Worm (Caenorhabditis elegans) whole organism, young adult: ENCODE measurements around the gene F22E5.2.

Experiments used
- C17E4.6 ChIP-seq: fragments of 200-800 bp; sonication (Bioruptor generic); IDR thresholded peaks from 2 replicates; pipeline ENCODE4 v1.3.6; 2022; ENCODE audit warnings: missing genetic modification reagents, missing genetic modification characterization, missing compliant biosample characterization
- F33H1.4 ChIP-seq: fragments of 200-800 bp; sonication (Bioruptor generic); IDR thresholded peaks from 2 replicates; pipeline ENCODE4 v1.3.6; 2022; ENCODE audit warnings: missing genetic modification reagents, missing genetic modification characterization, missing compliant biosample characterization
- F52B5.7 ChIP-seq: sonication (generic microtip); optimal IDR thresholded peaks from 2 replicates; lab custom pipeline; 2016; ENCODE audit warnings: mild to moderate bottlenecking, missing genetic modification characterization, missing compliant biosample characterization
- F55B11.4 ChIP-seq: sonication (generic microtip); optimal IDR thresholded peaks from 2 replicates; lab custom pipeline; 2016; ENCODE audit warnings: missing compliant biosample characterization, missing genetic modification characterization, borderline replicate concordance; ENCODE audit not compliant: insufficient read depth
- F57A8.1 ChIP-seq: fragments of 200-800 bp; sonication (Bioruptor generic); optimal IDR thresholded peaks from 2 replicates; lab custom pipeline; 2018; ENCODE audit warnings: mild to moderate bottlenecking, missing genetic modification characterization, moderate library complexity, missing compliant biosample characterization
- K11D2.4 ChIP-seq: fragments of 200-800 bp; sonication (Bioruptor generic); IDR thresholded peaks from 2 replicates; pipeline ENCODE4 v1.3.6; 2022; ENCODE audit warnings: missing genetic modification reagents, missing genetic modification characterization, missing compliant biosample characterization
- Y53F4B.3 ChIP-seq: fragments of 200-800 bp; sonication (Bioruptor generic); IDR thresholded peaks from 2 replicates; pipeline ENCODE4 v1.3.6; 2022; ENCODE audit warnings: missing genetic modification reagents, missing genetic modification characterization, missing compliant biosample characterization
- Y56A3A.18 ChIP-seq: fragments of 200-800 bp; sonication (Bioruptor generic); IDR thresholded peaks from 2 replicates; pipeline ENCODE4 v1.3.6; 2022; ENCODE audit warnings: missing genetic modification reagents, missing genetic modification characterization, missing compliant biosample characterization
- akir-1 ChIP-seq: fragments of 200-800 bp; sonication (Bioruptor generic); optimal IDR thresholded peaks from 2 replicates; lab custom pipeline; 2018; ENCODE audit warnings: mild to moderate bottlenecking, missing genetic modification characterization, moderate library complexity, missing compliant biosample characterization
- attf-5 ChIP-seq: fragments of 200-800 bp; sonication (Bioruptor generic); optimal IDR thresholded peaks from 2 replicates; lab custom pipeline; 2018; ENCODE audit warnings: mild to moderate bottlenecking, missing genetic modification characterization, missing compliant biosample characterization
- ceh-27 ChIP-seq: fragments of 200-800 bp; sonication (Bioruptor generic); optimal IDR thresholded peaks from 2 replicates; lab custom pipeline; 2018; ENCODE audit warnings: mild to moderate bottlenecking, missing genetic modification characterization, moderate library complexity, missing compliant biosample characterization
- die-1 ChIP-seq: sonication (generic microtip); optimal IDR thresholded peaks from 2 replicates; lab custom pipeline; 2016; ENCODE audit warnings: missing genotype, mild to moderate bottlenecking, missing genetic modification characterization, missing compliant biosample characterization
- efl-1 ChIP-seq: fragments of 150-350 bp; optimal IDR thresholded peaks from 2 replicates; lab custom pipeline; 2014; ENCODE audit warnings: missing biosample characterization, missing genetic modification reagents, missing genetic modification characterization
- egl-44 ChIP-seq: fragments of 200-800 bp; sonication (Bioruptor generic); IDR thresholded peaks from 2 replicates; pipeline ENCODE4 v1.3.6; 2022; ENCODE audit warnings: missing genetic modification reagents, missing genetic modification characterization, missing compliant biosample characterization
- egrh-3 ChIP-seq: fragments of 200-800 bp; sonication (Bioruptor generic); IDR thresholded peaks from 2 replicates; pipeline ENCODE4 v1.3.6; 2022; ENCODE audit warnings: missing genetic modification reagents, missing genetic modification characterization, missing compliant biosample characterization
- hlh-12 ChIP-seq: sonication (generic microtip); optimal IDR thresholded peaks from 2 replicates; lab custom pipeline; 2016; ENCODE audit warnings: missing genetic modification characterization, missing compliant biosample characterization
- hmg-1.2 ChIP-seq: fragments of 200-800 bp; sonication (Bioruptor generic); IDR thresholded peaks from 2 replicates; pipeline ENCODE4 v1.3.6; 2022; ENCODE audit warnings: missing genetic modification reagents, missing genetic modification characterization, missing compliant biosample characterization
- hmg-20 ChIP-seq: fragments of 200-800 bp; sonication (Bioruptor generic); IDR thresholded peaks from 2 replicates; pipeline ENCODE4 v1.3.6; 2022; ENCODE audit warnings: missing genetic modification reagents, missing genetic modification characterization, missing compliant biosample characterization
- let-526 ChIP-seq: fragments of 200-800 bp; sonication (Bioruptor generic); IDR thresholded peaks from 2 replicates; pipeline ENCODE4 v1.3.6; 2022; ENCODE audit warnings: missing genetic modification reagents, missing genetic modification characterization, missing compliant biosample characterization
- let-607 ChIP-seq, 2 experiments: fragments of 200-800 bp in 1 of 2; sonication (Bioruptor generic) in 1 of 2; sonication (generic microtip) in 1 of 2; optimal IDR thresholded peaks; 2 replicates each; lab custom pipeline; 2016 to 2018; ENCODE audit warnings: mild to moderate bottlenecking in 2 of 2, missing compliant biosample characterization in 2 of 2, missing genetic modification characterization in 2 of 2, moderate library complexity in 2 of 2, missing genotype in 1 of 2
- lin-26 ChIP-seq: fragments of 200-800 bp; sonication (Bioruptor generic); IDR thresholded peaks from 2 replicates; pipeline ENCODE4 v1.3.6; 2022; ENCODE audit warnings: missing genetic modification reagents, missing genetic modification characterization, missing compliant biosample characterization
- madf-3 ChIP-seq: fragments of 200-800 bp; sonication (Bioruptor generic); IDR thresholded peaks from 2 replicates; pipeline ENCODE4 v1.3.6; 2022; ENCODE audit warnings: missing genetic modification reagents, missing genetic modification characterization, missing compliant biosample characterization
- madf-6 ChIP-seq: fragments of 200-800 bp; sonication (Bioruptor generic); IDR thresholded peaks from 2 replicates; pipeline ENCODE4 v1.3.6; 2022; ENCODE audit warnings: missing genetic modification reagents, missing genetic modification characterization, missing compliant biosample characterization
- pha-4 ChIP-seq: fragments of 150-350 bp; sonication (generic microtip); optimal IDR thresholded peaks from 2 replicates; lab custom pipeline; 2014; ENCODE audit warnings: missing biosample characterization, missing genetic modification reagents, missing genetic modification characterization
- rec-8 ChIP-seq, 2 experiments: sonication (generic microtip); optimal IDR thresholded peaks; 2 replicates each; lab custom pipeline; 2016; ENCODE audit warnings: mild to moderate bottlenecking in 2 of 2, missing genetic modification characterization in 2 of 2, missing genetic modification reagents in 2 of 2, missing genotype in 2 of 2, missing biosample characterization in 1 of 2, missing compliant biosample characterization in 1 of 2, moderate library complexity in 1 of 2
- snpc-1.3 ChIP-seq: sonication (generic microtip); optimal IDR thresholded peaks from 2 replicates; lab custom pipeline; 2017; ENCODE audit warnings: missing genetic modification characterization, mild to moderate bottlenecking, missing compliant biosample characterization, antibody characterized with exemption, moderate library complexity, missing genotype, missing genetic modification reagents; ENCODE audit not compliant: insufficient read depth
- sptf-2 ChIP-seq: fragments of 200-800 bp; sonication (Bioruptor generic); optimal IDR thresholded peaks from 2 replicates; lab custom pipeline; 2018; ENCODE audit warnings: mild to moderate bottlenecking, missing genetic modification characterization, missing compliant biosample characterization
- xnd-1 ChIP-seq: sonication (generic microtip); optimal IDR thresholded peaks from 2 replicates; lab custom pipeline; 2016; ENCODE audit warnings: missing genotype, missing genetic modification reagents, missing genetic modification characterization, missing compliant biosample characterization

F22E5.2 gene

ce11 chrII:2677534-2678168 lies 12.5 kb downstream of the F22E5.2 start, which contains the start of gene F22E5.17 (continued):
- TF ChIP-seq xnd-1 (tag; lab: Kevin White, UChicago) (no peak), akir-1 (GFP tag; lab: Kevin White, UChicago) (no peak), K11D2.4 (GFP tag; lab: Robert Waterston, UW) (no peak)

DNA sequence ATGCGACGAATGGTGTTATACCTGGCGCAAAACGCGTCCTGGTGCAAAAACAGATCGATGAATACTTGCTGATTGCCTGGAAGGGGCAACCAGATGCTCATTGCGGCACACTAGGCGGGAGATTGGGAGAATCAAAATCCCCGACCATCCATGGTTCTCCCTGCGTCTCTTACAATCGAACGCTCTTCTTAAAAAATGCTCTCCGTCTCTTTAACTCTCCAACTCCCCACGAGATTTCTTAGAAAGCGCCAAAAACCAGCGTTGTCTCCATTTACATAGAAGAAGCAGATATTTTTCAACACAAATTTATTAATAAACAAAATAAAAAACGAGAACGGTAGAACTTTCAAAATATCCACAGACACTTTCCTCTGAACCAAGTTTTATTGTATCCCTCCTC lies 15.9 kb downstream of the F22E5.2 start, which contains the start of gene F34D6.1:
Gene F34D6.1 (minus strand): TSS at position 101 of the 400 bp plus-strand sequence.
- no peak for TF ChIP-seq madf-3 (GFP tag; lab: Robert Waterston, UW)
- no peak for TF ChIP-seq sptf-2
- TF ChIP-seq die-1, result no peak
- TF ChIP-seq K11D2.4 (GFP tag; lab: Robert Waterston, UW), result no peak
- TF ChIP-seq attf-5 (GFP tag; lab: Kevin White, UChicago), result no peak
- TF ChIP-seq hmg-1.2, result no peak
- no peak for TF ChIP-seq efl-1 (GFP tag; lab: Kevin White, UChicago)
- TF ChIP-seq C17E4.6 (GFP tag; lab: Robert Waterston, UW), result no peak
- TF ChIP-seq F52B5.7, result no peak
- TF ChIP-seq F55B11.4 (tag; lab: Kevin White, UChicago), result no peak
- TF ChIP-seq, all 124 proteins: peak for 0

DNA sequence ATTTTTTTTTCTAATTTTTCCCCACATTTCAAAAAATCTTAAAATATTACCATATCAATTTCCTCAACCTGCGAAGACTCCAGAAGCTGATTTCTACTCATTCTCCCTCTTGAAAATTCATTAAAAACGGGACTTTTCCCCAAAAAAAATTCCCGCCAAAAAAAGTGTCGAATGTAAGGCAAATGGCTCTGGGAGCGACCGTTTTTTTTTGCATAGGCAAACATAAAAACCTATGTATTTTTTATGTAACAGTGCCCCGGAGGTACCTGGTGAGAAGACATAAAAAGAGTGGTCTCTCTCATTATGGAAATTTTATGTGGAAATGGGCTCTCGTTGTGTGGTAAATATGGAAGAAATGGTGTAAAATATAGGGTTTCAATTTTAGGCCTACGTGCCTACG lies 19.0 kb downstream of the F22E5.2 start, which contains the start of gene ceh-87:
Gene ceh-87 (minus strand): TSS at position 101 of the 400 bp plus-strand sequence.
- TF ChIP-seq ceh-27 (no peak), F57A8.1 (GFP tag; lab: Kevin White, UChicago) (no peak)

DNA sequence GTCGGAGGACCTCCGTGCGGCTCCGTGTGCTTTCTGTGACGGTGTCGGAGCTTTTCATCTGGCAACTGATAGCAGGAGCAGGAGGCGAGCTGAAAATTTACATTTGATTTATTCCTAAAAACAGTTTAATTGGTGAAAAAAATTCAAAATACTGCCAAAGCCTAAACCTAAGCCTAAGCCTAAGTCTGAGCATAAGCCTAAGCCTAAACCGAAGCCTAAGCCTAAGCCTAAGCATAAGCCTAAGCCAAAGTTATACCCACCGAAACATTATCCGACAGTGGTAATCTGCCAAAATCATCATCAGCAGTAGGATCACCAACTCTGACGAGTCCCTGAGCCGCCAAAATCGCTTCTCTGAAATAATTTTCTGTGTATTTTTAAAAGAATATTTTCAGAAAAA lies 19.6 kb downstream of the F22E5.2 start:
- TF ChIP-seq hmg-20 (GFP tag; lab: Robert Waterston, UW) (no peak), pha-4 (no peak), hmg-1.2 (no peak), let-607 (tag; optimal IDR thresholded peaks at IDR 0.05; lab: Kevin White, UChicago) (no peak), Y53F4B.3 (no peak), egl-44 (GFP tag; lab: Robert Waterston, UW) (no peak), let-526 (no peak), rec-8 (tag; optimal IDR thresholded peaks at IDR 0.05; lab: Kevin White, UChicago) (no peak), Y56A3A.18 (GFP tag; lab: Robert Waterston, UW) (no peak), madf-6 (GFP tag; lab: Robert Waterston, UW) (no peak), F33H1.4 (GFP tag; lab: Robert Waterston, UW) (no peak), egrh-3 (GFP tag; lab: Robert Waterston, UW) (no peak), hlh-12 (no peak), lin-26 (GFP tag; lab: Robert Waterston, UW) (no peak)

ce11 chrII:2686985-2687675 lies 21.9 kb downstream of the F22E5.2 start, which contains the start of the genes sup-9 and nspf-1:
Gene sup-9, minus strand, starts transcription at chrII:2687027.
Gene nspf-1, plus strand, starts transcription at chrII:2687625.
- TF ChIP-seq hmg-1.2, result no peak
- TF ChIP-seq snpc-1.3 (tag; lab: Kevin White, UChicago), result no peak
- TF ChIP-seq, all 124 proteins: peak for 0
